Worm (Caenorhabditis elegans) whole organism, L4/young adult: Measurements from ENCODE around the gene alh-9.

Experiments
- W03F9.2 ChIP-seq: fragments of 150-350 bp; optimal IDR thresholded peaks from 2 replicates; lab custom pipeline; 2014; ENCODE audit warnings: missing biosample characterization, missing genetic modification characterization
- dao-5 ChIP-seq: sonication (generic microtip); optimal IDR thresholded peaks from 2 replicates; lab custom pipeline; 2016; ENCODE audit warnings: missing genotype, missing genetic modification characterization, moderate library complexity, missing compliant biosample characterization
- him-1 ChIP-seq: sonication (generic microtip); optimal IDR thresholded peaks from 2 replicates; lab custom pipeline; 2016; ENCODE audit warnings: missing genotype, missing genetic modification reagents, missing genetic modification characterization, missing compliant biosample characterization

Gene alh-9

DNA sequence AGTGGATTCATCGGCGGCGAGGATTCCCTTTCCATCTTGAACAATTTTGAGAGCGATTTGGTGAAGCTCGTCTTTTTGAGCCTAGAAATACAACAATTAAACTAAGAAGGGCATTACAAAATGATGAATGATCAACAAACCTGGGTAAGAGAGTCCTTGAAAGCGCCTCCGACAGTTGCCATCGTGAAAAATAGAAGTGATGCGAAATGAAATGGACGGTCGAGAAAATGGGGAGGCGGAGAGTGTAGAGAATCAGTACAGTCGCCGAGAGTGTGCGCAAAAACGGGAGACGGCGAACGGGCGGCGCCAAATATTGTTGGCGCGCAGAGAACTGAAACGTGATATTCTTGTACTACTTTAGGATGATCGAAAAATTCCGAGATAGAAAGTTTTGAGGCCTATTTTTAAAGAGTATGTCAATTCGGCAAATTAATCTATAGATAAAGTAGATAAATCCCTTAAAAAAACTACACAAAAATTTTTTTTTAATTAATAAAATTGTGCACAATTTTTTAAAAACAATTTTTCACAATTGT is 20.4 kb downstream of the alh-9 start, which contains the start of gene aldo-2:
Gene aldo-2 (minus strand): TSS at position 486 of the 536 bp plus-strand sequence.
- TF ChIP-seq him-1 (tag; lab: Kevin White, UChicago) (no peak), dao-5 (no peak), W03F9.2 (tag; lab: Kevin White, UChicago) (no peak)

DNA sequence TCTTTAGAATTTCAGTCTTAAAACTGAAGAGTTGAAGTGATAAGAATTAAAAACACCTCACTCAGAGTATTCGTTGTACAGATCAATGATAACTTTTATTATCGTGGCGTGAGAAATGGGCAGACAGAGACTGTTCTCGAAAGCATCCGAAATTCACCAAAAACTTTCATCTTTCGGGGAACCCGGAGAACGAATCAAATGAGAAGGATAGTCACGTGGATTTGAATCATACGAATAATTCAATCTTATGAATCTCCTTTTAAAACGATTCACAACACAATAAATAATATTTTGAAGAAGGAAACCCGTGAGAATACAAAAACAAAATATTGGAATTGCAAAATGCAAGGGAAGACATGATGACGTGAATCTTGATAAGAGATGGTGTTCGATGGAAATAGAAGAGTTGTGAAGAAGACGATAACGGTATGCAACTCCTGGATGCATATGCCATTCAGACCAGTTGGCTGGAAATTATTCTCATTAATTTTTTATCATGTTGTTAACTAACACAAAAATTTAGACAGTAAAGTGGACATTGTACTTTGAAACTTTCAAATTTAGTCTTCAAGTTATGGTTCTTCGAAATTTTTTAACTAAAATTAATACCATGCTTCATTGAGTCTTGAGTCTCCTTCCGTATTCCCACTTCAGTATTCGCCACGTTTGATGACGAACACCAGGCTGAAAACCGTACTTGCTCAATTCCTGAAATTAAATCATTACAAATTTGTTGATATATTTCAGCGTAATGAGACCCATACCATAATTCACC is 21.2 kb downstream of the alh-9 start:
- TF ChIP-seq W03F9.2 (tag; lab: Kevin White, UChicago) (no peak), dao-5 (no peak), him-1 (tag; lab: Kevin White, UChicago) (no peak)

DNA sequence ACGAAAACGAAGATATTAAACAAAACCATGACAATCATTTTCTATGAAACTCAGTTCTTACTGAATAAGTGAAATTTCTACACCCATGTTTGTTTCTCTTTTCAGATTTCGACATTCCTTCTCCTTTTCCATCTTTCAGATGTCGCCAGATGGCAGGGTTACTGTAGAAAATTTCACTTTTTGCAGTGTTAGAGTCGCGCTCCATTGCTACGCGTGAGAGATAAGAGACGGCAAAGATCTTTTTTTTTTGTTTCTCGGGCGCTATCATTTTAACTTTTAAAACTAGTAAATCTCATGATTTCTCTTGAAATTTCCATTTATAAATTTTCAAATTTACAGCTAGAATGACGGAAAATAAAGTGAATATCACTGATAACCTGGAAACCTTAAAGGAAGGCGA is 22.4 kb downstream of the alh-9 start, which contains the start of the genes mig-21 and F01F1.2:
Gene mig-21 (minus strand): TSS at position 166 of the 400 bp plus-strand sequence.
Gene F01F1.2 (plus strand): TSS at position 340 of the 400 bp plus-strand sequence.
- TF ChIP-seq dao-5 (no peak), W03F9.2 (tag; lab: Kevin White, UChicago) (no peak), him-1 (tag; lab: Kevin White, UChicago) (no peak)

DNA sequence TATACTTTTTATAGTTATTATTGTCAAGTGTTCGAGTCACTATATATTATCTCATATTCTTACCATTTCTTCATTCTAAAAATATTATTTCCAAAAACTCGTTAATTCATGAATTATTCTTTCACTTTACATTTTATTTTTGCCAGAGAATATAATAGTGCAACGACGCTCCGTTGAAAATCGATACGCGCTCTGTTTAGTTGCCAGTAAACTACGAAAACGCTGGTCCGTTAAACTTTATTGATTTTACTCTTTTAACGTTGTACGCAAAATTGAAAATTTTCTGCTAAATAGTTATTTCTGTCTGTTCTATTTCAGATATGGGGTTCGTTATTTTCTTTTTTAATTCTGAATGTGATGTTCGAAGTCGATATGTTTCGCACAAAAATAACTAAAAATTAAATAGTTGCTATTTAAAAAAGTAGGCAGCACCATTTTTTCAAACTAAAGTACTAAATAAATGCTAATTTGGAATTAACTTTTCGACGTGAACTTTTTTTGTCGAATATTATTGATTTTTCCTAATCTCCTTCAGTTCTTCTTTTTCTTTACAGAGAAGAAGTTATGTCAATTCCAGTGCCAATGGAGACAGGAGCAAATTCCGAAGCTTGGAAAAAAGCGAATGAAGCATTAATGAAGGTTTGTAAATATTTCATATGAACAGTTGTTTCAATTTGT is 23.6 kb downstream of the alh-9 start, which contains the start of gene hpo-10:
Gene hpo-10 (plus strand): TSS at position 199 of the 678 bp plus-strand sequence.
- TF ChIP-seq him-1 (tag; lab: Kevin White, UChicago): no peak
- TF ChIP-seq W03F9.2 (tag; lab: Kevin White, UChicago): no peak
- no peak for TF ChIP-seq dao-5

DNA sequence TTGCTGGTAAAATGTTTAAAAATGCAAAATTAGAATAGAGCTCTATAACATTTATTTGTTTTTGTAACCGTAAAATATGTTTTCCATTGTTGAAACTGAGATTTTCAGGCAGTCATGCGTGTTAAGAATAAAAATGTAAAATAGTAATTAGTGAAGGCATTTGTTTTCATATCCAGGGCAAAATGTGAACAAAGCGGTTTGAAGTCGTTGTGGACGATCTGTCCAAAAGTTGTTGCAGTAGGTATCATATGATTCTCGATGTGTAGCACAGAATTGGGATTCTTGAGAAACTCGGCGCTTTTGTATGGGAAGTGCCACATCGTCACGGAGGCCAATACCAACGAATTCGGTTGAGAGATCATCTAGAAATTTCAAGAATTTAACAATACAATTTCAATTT is 26.5 kb downstream of the alh-9 start:
- no peak for TF ChIP-seq W03F9.2 (tag; lab: Kevin White, UChicago)
- no peak for TF ChIP-seq dao-5
- no peak for TF ChIP-seq him-1 (tag; lab: Kevin White, UChicago)

DNA sequence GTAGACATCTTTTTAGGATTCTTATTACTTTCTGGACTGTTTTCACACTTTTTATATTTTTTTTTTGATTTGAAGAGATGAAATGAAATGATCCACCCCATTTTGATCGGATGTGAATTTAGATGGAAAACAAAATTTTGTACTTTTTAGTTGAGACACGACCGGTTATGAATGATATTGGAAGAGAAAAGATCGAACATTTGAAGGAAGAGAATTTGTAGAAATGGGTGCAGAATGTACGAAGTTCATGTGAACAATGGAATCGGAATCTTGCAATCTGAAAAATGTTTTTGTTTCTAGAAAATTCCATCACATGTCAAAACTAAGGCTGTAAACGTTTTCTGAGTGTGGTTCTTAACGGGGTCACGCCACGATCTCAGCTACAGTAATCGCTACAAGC is 27.0 kb downstream of the alh-9 start, which contains the start of gene F01F1.14:
Gene F01F1.14 (minus strand): TSS at position 101 of the 400 bp plus-strand sequence.
- TF ChIP-seq W03F9.2 (tag; lab: Kevin White, UChicago) (no peak), him-1 (tag; lab: Kevin White, UChicago) (no peak)

DNA sequence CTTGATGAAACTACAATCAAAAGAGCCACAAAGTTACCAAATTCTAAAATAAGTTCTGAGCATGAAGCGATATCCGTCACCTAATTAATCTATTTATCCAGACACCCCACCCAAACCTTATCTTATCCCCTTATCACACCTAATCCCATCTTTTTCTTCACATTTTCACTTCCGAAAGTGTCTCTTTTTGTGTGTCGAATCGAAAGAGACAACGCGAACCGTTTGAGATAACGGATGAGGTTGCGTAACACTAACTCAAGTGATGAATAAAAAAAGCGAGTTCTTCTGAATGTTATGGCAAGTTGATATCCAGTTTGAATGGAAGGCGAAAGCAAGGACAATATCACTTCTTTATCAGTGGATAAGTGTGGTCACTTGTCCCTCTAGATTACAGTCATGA is 27.7 kb downstream of the alh-9 start:
- no peak for TF ChIP-seq him-1 (tag; lab: Kevin White, UChicago)
- no peak for TF ChIP-seq W03F9.2 (tag; lab: Kevin White, UChicago)
- TF ChIP-seq dao-5: no peak

DNA sequence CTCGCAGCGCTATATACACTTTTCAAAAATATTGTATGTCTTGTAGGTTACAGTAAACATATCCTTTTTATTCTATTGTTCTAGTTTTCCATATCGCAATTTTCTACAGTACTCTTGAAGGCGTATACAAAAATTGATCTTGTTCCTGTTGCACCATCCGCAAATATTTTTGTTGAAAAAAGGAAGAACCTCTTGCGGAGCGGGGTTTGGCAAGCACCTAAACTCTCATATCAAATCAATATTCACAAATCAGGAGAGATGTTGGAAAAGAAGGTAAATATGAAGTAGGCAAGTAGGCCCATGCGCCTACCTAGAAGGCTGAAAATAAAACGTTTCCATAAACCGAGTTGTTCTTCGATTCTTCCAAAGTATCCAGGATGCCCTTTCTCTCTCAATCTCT is 28.2 kb downstream of the alh-9 start, which contains the start of gene C28H8.5:
Gene C28H8.5 (plus strand): TSS at position 301 of the 400 bp plus-strand sequence.
- TF ChIP-seq him-1 (tag; lab: Kevin White, UChicago) (no peak), dao-5 (no peak), W03F9.2 (tag; lab: Kevin White, UChicago) (no peak)

DNA sequence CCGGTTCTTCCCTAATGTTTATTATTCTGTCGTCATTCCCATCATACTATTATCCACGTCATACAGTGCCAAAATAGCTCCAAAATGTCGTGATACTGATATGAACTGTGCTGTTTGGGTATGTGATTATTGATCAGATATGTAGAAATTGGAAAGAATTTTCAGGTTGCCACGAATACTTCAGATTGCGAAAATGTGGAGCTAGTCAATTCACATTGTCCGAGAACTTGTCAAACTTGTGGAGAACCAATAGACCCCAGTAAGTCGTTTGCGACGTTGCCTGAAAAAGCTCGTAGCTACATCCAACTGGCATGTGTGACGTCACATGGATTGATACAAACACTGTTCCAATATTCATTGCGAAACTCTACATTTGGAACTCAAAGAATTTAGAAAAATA is 28.6 kb downstream of the alh-9 start:
- no peak for TF ChIP-seq W03F9.2 (tag; lab: Kevin White, UChicago)
- no peak for TF ChIP-seq him-1 (tag; lab: Kevin White, UChicago)

DNA sequence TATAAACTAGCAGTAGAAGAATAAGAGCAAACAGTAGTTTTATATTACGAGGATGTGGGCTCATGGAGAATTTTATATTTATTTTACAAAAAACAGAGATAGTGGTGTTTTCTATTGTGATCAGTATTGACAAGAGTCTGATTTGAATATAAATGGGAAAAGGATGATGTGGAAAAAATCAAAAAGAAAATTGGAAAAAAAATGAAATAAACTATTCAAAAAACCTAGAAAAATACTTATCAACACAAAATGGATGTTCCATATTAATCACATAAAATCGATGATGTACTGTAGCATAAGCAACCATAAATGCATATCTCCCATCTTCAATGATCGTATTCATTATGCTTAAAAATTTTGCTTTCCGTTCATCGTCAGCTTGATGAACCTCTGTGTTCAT is 31.1 kb downstream of the alh-9 start, which contains the start of gene C28H8.7:
Gene C28H8.7 (minus strand): TSS at position 101 of the 400 bp plus-strand sequence.
- TF ChIP-seq him-1 (tag; lab: Kevin White, UChicago) (no peak), dao-5 (no peak), W03F9.2 (tag; lab: Kevin White, UChicago) (no peak)

DNA sequence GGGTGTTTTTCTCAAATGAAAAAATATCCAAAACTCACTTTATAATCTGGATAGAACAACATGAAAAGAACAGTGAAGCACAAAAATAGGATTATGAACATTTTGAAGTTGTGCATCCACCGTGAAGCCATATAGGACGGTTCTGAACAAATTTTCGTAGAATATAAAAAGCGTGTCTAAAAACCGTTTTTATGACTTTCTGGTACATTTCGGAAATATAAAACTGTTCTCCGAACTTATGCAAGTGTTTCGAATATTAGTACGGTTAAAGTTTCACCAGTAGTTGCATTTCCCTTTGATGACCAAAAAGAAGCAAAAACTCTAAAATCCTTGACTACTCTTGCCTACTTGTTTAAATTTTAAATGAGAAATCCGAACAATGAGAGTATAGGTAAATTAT is 32.9 kb downstream of the alh-9 start, which contains the start of gene C28H8.8:
Gene C28H8.8 (minus strand): TSS at position 101 of the 400 bp plus-strand sequence.
- no peak for TF ChIP-seq W03F9.2 (tag; lab: Kevin White, UChicago)
- TF ChIP-seq him-1 (tag; lab: Kevin White, UChicago): no peak
- TF ChIP-seq dao-5: no peak

DNA sequence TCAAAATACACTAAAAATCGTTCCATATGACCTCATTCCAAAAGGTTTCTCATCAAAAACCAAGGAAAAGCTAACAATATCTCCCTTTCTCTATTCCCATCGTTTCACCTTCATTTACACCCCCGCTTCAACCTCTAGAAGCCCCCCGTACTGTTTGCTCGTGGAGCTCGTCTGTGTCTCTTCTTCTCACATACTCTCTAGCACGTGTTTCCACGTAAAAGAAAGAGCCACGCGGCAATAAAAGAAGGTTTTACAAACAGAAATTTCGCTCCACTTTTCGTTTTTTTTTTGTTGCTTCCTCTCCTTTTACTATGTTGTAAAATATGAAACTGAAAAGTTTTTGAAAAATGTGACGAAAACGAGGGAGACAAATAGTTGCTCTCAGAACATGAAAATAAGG is 37.1 kb downstream of the alh-9 start:
- TF ChIP-seq him-1 (tag; lab: Kevin White, UChicago) (no peak), W03F9.2 (tag; lab: Kevin White, UChicago) (no peak), dao-5 (no peak)

DNA sequence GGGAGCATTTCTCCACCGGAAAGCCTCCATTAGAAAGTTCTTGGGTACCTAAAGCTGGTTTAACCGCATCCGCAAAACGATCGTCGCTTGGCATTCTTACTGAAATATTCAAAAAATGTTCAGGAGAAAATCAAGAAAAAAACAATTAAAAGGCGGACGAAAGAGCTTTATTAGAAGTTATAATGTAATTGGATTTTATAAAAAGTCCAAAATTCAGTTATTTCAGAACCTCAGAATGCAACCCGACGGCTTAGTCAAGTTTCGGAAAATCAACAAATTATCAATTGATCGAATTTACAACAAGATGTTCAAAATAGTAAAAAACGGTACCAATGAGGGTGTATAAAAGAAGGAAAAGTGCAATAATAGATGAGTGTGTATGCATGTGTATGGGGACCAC is 40.1 kb downstream of the alh-9 start, which contains the start of gene pxl-1:
Gene pxl-1 (minus strand): TSS at position 101 of the 400 bp plus-strand sequence.
- TF ChIP-seq W03F9.2 (tag; lab: Kevin White, UChicago) (no peak), dao-5 (no peak), him-1 (tag; lab: Kevin White, UChicago) (no peak)
